Fruit fly (Drosophila melanogaster): ENCODE results near the gene alpha-Man-Ib.
A peak's percentile ranks its signal among the peaks of the same experiment; 100 is the strongest.

Gene alpha-Man-Ib

dm6 chr3R:29077572-29077971 lies 35.0 kb downstream of the alpha-Man-Ib start (continued):
- TF ChIP-seq Xbp1 (GFP tag; optimal IDR thresholded peaks at IDR 0.05) (no peak), D19B (GFP tag; optimal IDR thresholded peaks at IDR 0.05) (no peak), CG30431 (GFP tag; optimal IDR thresholded peaks at IDR 0.05) (no peak), CG30403 (GFP tag; optimal IDR thresholded peaks at IDR 0.05) (no peak), Asciz (GFP tag; optimal IDR thresholded peaks at IDR 0.05) (peak; percentile 13), bab2 (GFP tag; optimal IDR thresholded peaks at IDR 0.05) (no peak), CG7556 (GFP tag; optimal IDR thresholded peaks at IDR 0.05) (no peak), NfI (GFP tag; optimal IDR thresholded peaks at IDR 0.05) (no peak), CG8290 (GFP tag; optimal IDR thresholded peaks at IDR 0.05) (no peak), CG8290 (tag; optimal IDR thresholded peaks at IDR 0.05) (peak in 1 of 2 experiments; percentile 36), sr (GFP tag; IDR thresholded peaks at IDR 0.05) (no peak), CG6175 (GFP tag; IDR thresholded peaks at IDR 0.05) (peak; percentile 59; the same call in 1 of the 3 replicates), CG17385 (GFP tag; optimal IDR thresholded peaks at IDR 0.05) (peak; percentile 6), chm (GFP tag; IDR thresholded peaks at IDR 0.05) (0 out of 2 replicates have a peak, but pooled peaks have one; percentile 10), Med (GFP tag) (peak; percentile 46), Doc3 (GFP tag; IDR thresholded peaks at IDR 0.05; ENCODE audit: partially characterized antibody) (no peak), corto (GFP tag; optimal IDR thresholded peaks at IDR 0.05) (no peak), inv (GFP tag; IDR thresholded peaks at IDR 0.05; ENCODE audit: partially characterized antibody) (no peak), wek (GFP tag; optimal IDR thresholded peaks at IDR 0.05) (no peak), vnd (GFP tag; IDR thresholded peaks at IDR 0.05; ENCODE audit: partially characterized antibody) (no peak), Hr51 (GFP tag; optimal IDR thresholded peaks at IDR 0.05) (no peak), sd (tag; optimal IDR thresholded peaks at IDR 0.05) (peak; percentile 31), CG33557 (GFP tag; optimal IDR thresholded peaks at IDR 0.05) (no peak), CG10959 (GFP tag; IDR thresholded peaks at IDR 0.05) (no peak), stwl (tag; optimal IDR thresholded peaks at IDR 0.05) (no peak), CG11456 (GFP tag; IDR thresholded peaks at IDR 0.05) (0 out of 3 replicates have a peak, but pooled peaks have one; percentile 14), CG15011 (GFP tag; optimal IDR thresholded peaks at IDR 0.05) (no peak), Rfx (GFP tag; IDR thresholded peaks at IDR 0.05) (0 out of 2 replicates have a peak, but pooled peaks have one; percentile 28), sens-2 (GFP tag; IDR thresholded peaks at IDR 0.05) (no peak), CG7745 (tag; optimal IDR thresholded peaks at IDR 0.05) (no peak), nerfin-1 (tag; optimal IDR thresholded peaks at IDR 0.05) (no peak), Dfd (GFP tag; optimal IDR thresholded peaks at IDR 0.05) (no peak), CG18011 (GFP tag; optimal IDR thresholded peaks at IDR 0.05) (no peak), CG3847 (GFP tag; IDR thresholded peaks at IDR 0.05) (no peak), Bgb (GFP tag; IDR thresholded peaks at IDR 0.05; ENCODE audit: partially characterized antibody) (no peak), MESR4 (GFP tag; optimal IDR thresholded peaks at IDR 0.05) (no peak), yki (optimal IDR thresholded peaks at IDR 0.05) (no peak), Blimp-1 (GFP tag; optimal IDR thresholded peaks at IDR 0.05) (no peak), CG30020 (tag; optimal IDR thresholded peaks at IDR 0.05) (no peak), slp2 (GFP tag; optimal IDR thresholded peaks at IDR 0.05) (no peak), hkb (optimal IDR thresholded peaks at IDR 0.05) (no peak), hkb (GFP tag; IDR thresholded peaks at IDR 0.05) (peak; percentile 46; the same call in 1 of the 2 replicates), psq (GFP tag; optimal IDR thresholded peaks at IDR 0.05) (no peak), danr (GFP tag; IDR thresholded peaks at IDR 0.05) (no peak), Tbp (GFP tag; optimal IDR thresholded peaks at IDR 0.05) (no peak), ttk (GFP tag; IDR thresholded peaks at IDR 0.05) (no peak), unpg (GFP tag; optimal IDR thresholded peaks at IDR 0.05) (no peak), Fer2 (tag; optimal IDR thresholded peaks at IDR 0.05) (no peak), Taf1 (GFP tag; IDR thresholded peaks at IDR 0.05) (no peak), CG1603 (tag; optimal IDR thresholded peaks at IDR 0.05) (peak; percentile 1), ash1 (GFP tag; optimal IDR thresholded peaks at IDR 0.05) (no peak), CG6765 (GFP tag; optimal IDR thresholded peaks at IDR 0.05) (peak; percentile 7)
